Worm (Caenorhabditis elegans): ENCODE data around the gene rab-19.

rab-19 gene

ce11 chrIV:13392230-13392629 is 8.0 kb upstream of the rab-19 start:
- TF ChIP-seq nhr-43 (tag; optimal IDR thresholded peaks at IDR 0.05; ENCODE audit: poor library complexity, severe bottlenecking): peak; percentile 10
- TF ChIP-seq skn-1 (tag; optimal IDR thresholded peaks at IDR 0.05): no peak
- peak; percentile 72 for TF ChIP-seq ama-1 (optimal IDR thresholded peaks at IDR 0.05)
- TF ChIP-seq nhr-237 (tag; optimal IDR thresholded peaks at IDR 0.05): no peak
- no peak for TF ChIP-seq jun-1 (tag; optimal IDR thresholded peaks at IDR 0.05)
- no peak for TF ChIP-seq R02D3.7 (tag; optimal IDR thresholded peaks at IDR 0.05)

- TF ChIP-seq elt-2 (tag; optimal IDR thresholded peaks at IDR 0.05) (no peak), nfya-1 (tag; optimal IDR thresholded peaks at IDR 0.05; ENCODE audit: insufficient read depth) (no peak), tbx-2 (tag; optimal IDR thresholded peaks at IDR 0.05) (no peak), fkh-2 (tag; optimal IDR thresholded peaks at IDR 0.05) (no peak), lin-39 (tag; optimal IDR thresholded peaks at IDR 0.05) (no peak), nhr-237 (tag; optimal IDR thresholded peaks at IDR 0.05) (no peak), skn-1 (tag; optimal IDR thresholded peaks at IDR 0.05) (no peak), ZK546.5 (tag; optimal IDR thresholded peaks at IDR 0.05) (no peak), nhr-76 (tag; optimal IDR thresholded peaks at IDR 0.05) (no peak), pha-4 (tag; optimal IDR thresholded peaks at IDR 0.05) (no peak), snpc-4 (tag; optimal IDR thresholded peaks at IDR 0.05) (no peak), nhr-23 (tag; optimal IDR thresholded peaks at IDR 0.05) (no peak), nhr-43 (tag; optimal IDR thresholded peaks at IDR 0.05; ENCODE audit: poor library complexity, severe bottlenecking) (no peak), pqm-1 (tag; optimal IDR thresholded peaks at IDR 0.05) (no peak)
Measured at ce11 chrIV:13390770-13391169, 6.6 kb upstream of the rab-19 start.

ce11 chrIV:13389237-13389636 is 5.1 kb upstream of the rab-19 start:
- TF ChIP-seq nhr-43 (tag; optimal IDR thresholded peaks at IDR 0.05; ENCODE audit: poor library complexity, severe bottlenecking): peak; percentile 36
- TF ChIP-seq nhr-67 (tag; optimal IDR thresholded peaks at IDR 0.05): no peak

- peak; percentile 51 for TF ChIP-seq lsy-12 (tag; optimal IDR thresholded peaks at IDR 0.05)
- no peak for TF ChIP-seq mml-1 (tag; optimal IDR thresholded peaks at IDR 0.05)
- peak; percentile 3 for TF ChIP-seq hmg-11 (tag; optimal IDR thresholded peaks at IDR 0.05)
- no peak for TF ChIP-seq fkh-2 (tag; optimal IDR thresholded peaks at IDR 0.05)
- no peak for TF ChIP-seq lin-15B (tag; optimal IDR thresholded peaks at IDR 0.05)
- TF ChIP-seq elt-2 (tag; optimal IDR thresholded peaks at IDR 0.05): peak; percentile 12
- TF ChIP-seq skn-1 (tag; optimal IDR thresholded peaks at IDR 0.05): no peak
- TF ChIP-seq nhr-76 (tag; optimal IDR thresholded peaks at IDR 0.05): no peak
- no peak for TF ChIP-seq lin-39 (tag; optimal IDR thresholded peaks at IDR 0.05)
- TF ChIP-seq nhr-23 (tag; optimal IDR thresholded peaks at IDR 0.05): peak; percentile 35
- no peak for TF ChIP-seq egl-27 (tag; optimal IDR thresholded peaks at IDR 0.05)
- no peak for TF ChIP-seq unc-39 (tag; optimal IDR thresholded peaks at IDR 0.05)
- TF ChIP-seq daf-12 (tag; optimal IDR thresholded peaks at IDR 0.05): no peak
- no peak for TF ChIP-seq unc-62 (GFP tag; optimal IDR thresholded peaks at IDR 0.05)
- no peak for TF ChIP-seq nhr-28 (tag; optimal IDR thresholded peaks at IDR 0.05)
- no peak for TF ChIP-seq eor-1 (tag; optimal IDR thresholded peaks at IDR 0.05)
- TF ChIP-seq sea-2 (GFP tag; optimal IDR thresholded peaks at IDR 0.05): no peak
- peak; percentile 54 for TF ChIP-seq nhr-43 (tag; optimal IDR thresholded peaks at IDR 0.05; ENCODE audit: poor library complexity, severe bottlenecking)
- no peak for TF ChIP-seq ceh-9 (tag; optimal IDR thresholded peaks at IDR 0.05)
- no peak for TF ChIP-seq elt-1 (tag; optimal IDR thresholded peaks at IDR 0.05)
- no peak for TF ChIP-seq ZK546.5 (tag; optimal IDR thresholded peaks at IDR 0.05)
- peak; percentile 38 for TF ChIP-seq jun-1 (tag; optimal IDR thresholded peaks at IDR 0.05)
- TF ChIP-seq fos-1 (tag; optimal IDR thresholded peaks at IDR 0.05): no peak
- TF ChIP-seq zag-1 (tag; optimal IDR thresholded peaks at IDR 0.05): no peak
- TF ChIP-seq tbx-2 (tag; optimal IDR thresholded peaks at IDR 0.05): no peak
- peak; percentile 0 for TF ChIP-seq nhr-25 (tag; optimal IDR thresholded peaks at IDR 0.05)
- TF ChIP-seq nhr-11 (tag; optimal IDR thresholded peaks at IDR 0.05): no peak
- TF ChIP-seq ama-1 (optimal IDR thresholded peaks at IDR 0.05): peak; percentile 80
- TF ChIP-seq ztf-4 (tag; optimal IDR thresholded peaks at IDR 0.05): peak; percentile 76
- TF ChIP-seq mdl-1 (tag; optimal IDR thresholded peaks at IDR 0.05): no peak
- TF ChIP-seq ztf-11 (tag; optimal IDR thresholded peaks at IDR 0.05): no peak
- TF ChIP-seq nhr-237 (tag; optimal IDR thresholded peaks at IDR 0.05): no peak
- no peak for TF ChIP-seq fkh-10 (GFP tag; optimal IDR thresholded peaks at IDR 0.05)
- peak; percentile 9 for TF ChIP-seq nfya-1 (tag; optimal IDR thresholded peaks at IDR 0.05; ENCODE audit: insufficient read depth)
- no peak for TF ChIP-seq egl-5 (tag; optimal IDR thresholded peaks at IDR 0.05)
- no peak for TF ChIP-seq nhr-67 (tag; optimal IDR thresholded peaks at IDR 0.05)
- TF ChIP-seq snpc-4 (tag; optimal IDR thresholded peaks at IDR 0.05): no peak
- no peak for TF ChIP-seq R02D3.7 (tag; optimal IDR thresholded peaks at IDR 0.05)
- TF ChIP-seq ceh-82 (tag; optimal IDR thresholded peaks at IDR 0.05): no peak
- peak; percentile 19 for TF ChIP-seq pqm-1 (tag; optimal IDR thresholded peaks at IDR 0.05)
- TF ChIP-seq pha-4 (tag; optimal IDR thresholded peaks at IDR 0.05): no peak
- TF ChIP-seq nhr-12 (tag; optimal IDR thresholded peaks at IDR 0.05): no peak
- TF ChIP-seq aly-2 (tag; optimal IDR thresholded peaks at IDR 0.05): peak; percentile 49
- no peak for TF ChIP-seq ceh-16 (tag; optimal IDR thresholded peaks at IDR 0.05)
- no peak for TF ChIP-seq elt-3 (tag; optimal IDR thresholded peaks at IDR 0.05)
Measured at ce11 chrIV:13388779-13389178, 4.6 kb upstream of the rab-19 start.

Measured in whole organism, L3 larva.